Worm (Caenorhabditis elegans): ENCODE results near the gene fbxa-7.
A peak's percentile ranks its signal among the peaks of the same experiment; 100 is the strongest.

The fbxa-7 gene

DNA sequence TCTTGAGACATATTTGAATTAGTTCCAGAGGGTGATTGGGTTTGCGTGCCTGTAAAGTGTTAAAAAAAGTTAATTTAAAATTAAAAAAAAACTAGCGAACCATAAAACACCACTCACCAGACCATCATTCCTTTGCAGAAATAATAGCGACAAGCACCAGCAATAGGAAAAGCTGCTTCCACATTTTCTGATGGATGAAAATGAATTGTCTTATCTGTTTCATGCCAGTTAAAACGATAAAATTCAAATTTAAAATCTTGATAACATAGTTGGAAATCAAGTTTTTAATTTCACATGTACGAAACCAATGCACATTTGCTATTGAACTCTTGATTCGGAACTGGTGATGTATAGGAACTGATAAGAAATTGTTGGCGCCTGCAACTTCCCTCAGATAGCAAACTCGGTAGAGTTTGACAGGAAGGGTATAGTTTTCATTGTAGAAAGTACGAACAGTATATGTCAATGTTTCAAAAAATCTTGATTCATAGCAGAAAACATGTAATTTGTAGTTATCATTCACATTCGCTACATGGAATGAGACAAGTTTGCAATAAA is 11.6 kb downstream of the fbxa-7 start, which contains the start of gene C39B5.10:
TSS of gene C39B5.10 (minus strand) at position 51 of the 558 bp plus-strand sequence.
- TF ChIP-seq pes-1 (GFP tag; IDR thresholded peaks at IDR 0.05), result no peak
- no peak for TF ChIP-seq tbx-11 (GFP tag; IDR thresholded peaks at IDR 0.05)
- TF ChIP-seq ama-1 (optimal IDR thresholded peaks at IDR 0.05), result no peak
- TF ChIP-seq ceh-13 (GFP tag; optimal IDR thresholded peaks at IDR 0.05), result no peak
- no peak for TF ChIP-seq ceh-36 (tag; optimal IDR thresholded peaks at IDR 0.05)
- no peak for TF ChIP-seq B0310.2 (tag; optimal IDR thresholded peaks at IDR 0.05)
- TF ChIP-seq hnd-1 (tag; optimal IDR thresholded peaks at IDR 0.05), result no peak
- TF ChIP-seq ets-7 (tag; optimal IDR thresholded peaks at IDR 0.05), result no peak
- TF ChIP-seq aly-1 (tag; optimal IDR thresholded peaks at IDR 0.05), result no peak
- no peak for TF ChIP-seq tra-4 (tag; optimal IDR thresholded peaks at IDR 0.05)
- TF ChIP-seq F13C5.2 (tag; optimal IDR thresholded peaks at IDR 0.05), result no peak
- no peak for TF ChIP-seq hmbx-1 (tag; optimal IDR thresholded peaks at IDR 0.05)
- no peak for TF ChIP-seq scrt-1 (GFP tag; IDR thresholded peaks at IDR 0.05)
- no peak for TF ChIP-seq tbx-37 (GFP tag; conservative IDR thresholded peaks at IDR 0.05)
- TF ChIP-seq flt-1 (GFP tag; IDR thresholded peaks at IDR 0.05), result no peak
- no peak for TF ChIP-seq sea-1 (GFP tag; conservative IDR thresholded peaks at IDR 0.05)
- TF ChIP-seq hmg-4 (GFP tag; optimal IDR thresholded peaks at IDR 0.05), result no peak

- peak; percentile 14 for TF ChIP-seq ceh-36 (tag; optimal IDR thresholded peaks at IDR 0.05)
- 0 out of 2 replicates have a peak, but pooled peaks have one; percentile 56 for TF ChIP-seq sea-1 (GFP tag; conservative IDR thresholded peaks at IDR 0.05)
- TF ChIP-seq ama-1 (optimal IDR thresholded peaks at IDR 0.05), result no peak
These were observed 16.9 kb downstream of the fbxa-7 start, which contains the start of gene C39B5.2 for ce11 chrIII:2234192-2234934. C39B5.2 (plus strand) TSS chrIII:2234884.

DNA sequence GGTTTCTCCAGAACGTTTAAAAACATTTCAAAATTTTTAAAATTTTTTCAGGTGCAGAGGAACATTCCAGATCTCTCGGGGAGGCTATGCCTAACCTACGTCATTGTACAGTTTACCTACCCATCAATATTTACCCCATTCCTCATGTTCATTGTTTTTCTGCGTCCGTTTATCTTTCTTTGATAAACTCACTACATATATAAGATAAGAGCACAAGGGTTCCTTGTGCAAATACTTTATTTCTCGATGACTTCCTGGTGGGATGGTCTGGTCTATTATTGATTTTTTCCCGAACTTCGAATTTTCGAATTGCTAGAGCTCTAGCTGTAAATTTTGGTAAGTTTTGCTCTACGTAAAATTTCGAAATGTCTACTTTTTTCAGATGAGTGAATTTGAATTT is 17.8 kb downstream of the fbxa-7 start:
- TF ChIP-seq tbx-37 (GFP tag; conservative IDR thresholded peaks at IDR 0.05) (no peak), F13C5.2 (tag; optimal IDR thresholded peaks at IDR 0.05) (no peak)

DNA sequence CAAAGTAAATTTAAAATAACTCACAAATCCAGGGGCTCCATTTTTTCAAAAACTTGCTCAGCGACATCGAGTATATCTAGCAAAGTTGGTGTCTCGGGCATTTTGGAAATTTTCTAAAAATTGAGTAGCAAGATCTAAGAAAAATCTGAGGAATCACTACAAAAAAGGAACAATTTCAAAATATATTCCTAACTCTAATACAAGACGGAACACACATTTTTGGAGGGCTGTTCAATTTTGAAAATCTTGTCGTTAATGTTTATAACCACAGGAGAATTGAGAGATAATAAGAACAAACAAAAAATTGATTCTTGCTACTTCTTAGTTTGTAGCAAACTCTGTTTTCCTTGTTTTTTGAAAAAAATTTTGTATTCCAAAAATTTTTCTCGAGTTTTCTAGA is 18.9 kb downstream of the fbxa-7 start, which contains the start of gene fbxa-47:
TSS of gene fbxa-47 (minus strand) at position 101 of the 400 bp plus-strand sequence.
- no peak for TF ChIP-seq tbx-11 (GFP tag; IDR thresholded peaks at IDR 0.05)
- TF ChIP-seq aly-1 (tag; optimal IDR thresholded peaks at IDR 0.05), result no peak
- TF ChIP-seq ceh-36 (tag; optimal IDR thresholded peaks at IDR 0.05), result no peak
- TF ChIP-seq hnd-1 (tag; optimal IDR thresholded peaks at IDR 0.05), result no peak
- TF ChIP-seq hmbx-1 (tag; optimal IDR thresholded peaks at IDR 0.05), result no peak
- TF ChIP-seq F13C5.2 (tag; optimal IDR thresholded peaks at IDR 0.05), result no peak
- no peak for TF ChIP-seq tbx-37 (GFP tag; conservative IDR thresholded peaks at IDR 0.05)
- TF ChIP-seq tra-4 (tag; optimal IDR thresholded peaks at IDR 0.05), result no peak
- no peak for TF ChIP-seq scrt-1 (GFP tag; IDR thresholded peaks at IDR 0.05)
- no peak for TF ChIP-seq ets-7 (tag; optimal IDR thresholded peaks at IDR 0.05)
- no peak for TF ChIP-seq ceh-13 (GFP tag; optimal IDR thresholded peaks at IDR 0.05)
- TF ChIP-seq hmg-4 (GFP tag; optimal IDR thresholded peaks at IDR 0.05), result no peak
- TF ChIP-seq sea-1 (GFP tag; conservative IDR thresholded peaks at IDR 0.05), result no peak
- no peak for TF ChIP-seq ama-1 (optimal IDR thresholded peaks at IDR 0.05)
- TF ChIP-seq B0310.2 (tag; optimal IDR thresholded peaks at IDR 0.05), result no peak
- TF ChIP-seq pes-1 (GFP tag; IDR thresholded peaks at IDR 0.05), result no peak
- TF ChIP-seq flt-1 (GFP tag; IDR thresholded peaks at IDR 0.05), result no peak

- TF ChIP-seq tbx-37 (GFP tag; conservative IDR thresholded peaks at IDR 0.05) (no peak), ceh-13 (GFP tag; optimal IDR thresholded peaks at IDR 0.05) (no peak), B0310.2 (tag; optimal IDR thresholded peaks at IDR 0.05) (no peak), ceh-36 (tag; optimal IDR thresholded peaks at IDR 0.05) (no peak), F13C5.2 (tag; optimal IDR thresholded peaks at IDR 0.05) (no peak)
These were observed 23.8 kb downstream of the fbxa-7 start, which contains the start of gene fbxa-62 for ce11 chrIII:2227407-2227806. fbxa-62 (plus strand) TSS chrIII:2227707.

DNA sequence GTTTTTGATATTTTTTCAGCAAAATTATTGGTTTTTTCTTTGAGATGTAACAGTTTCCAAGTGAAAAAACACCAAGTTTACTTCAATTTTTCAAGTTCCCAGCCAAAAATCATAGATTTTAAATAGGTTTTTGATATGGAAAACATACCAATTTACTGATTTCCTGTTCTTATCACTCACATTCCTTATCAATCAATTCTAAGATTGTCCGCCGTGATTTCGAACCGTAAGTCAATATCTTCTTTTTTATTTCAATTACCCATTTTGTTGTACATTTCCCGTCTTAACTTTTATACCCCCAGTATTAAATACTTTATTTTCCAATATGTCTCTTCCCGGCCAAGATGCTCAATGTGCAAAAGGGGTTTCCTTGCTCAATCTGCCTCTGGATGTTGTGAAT is 26.8 kb downstream of the fbxa-7 start, which contains the start of gene fbxa-38:
TSS of gene fbxa-38 (plus strand) at position 195 of the 400 bp plus-strand sequence.
- TF ChIP-seq aly-1 (tag; optimal IDR thresholded peaks at IDR 0.05) (no peak), tbx-37 (GFP tag; conservative IDR thresholded peaks at IDR 0.05) (no peak), hmg-4 (GFP tag; optimal IDR thresholded peaks at IDR 0.05) (no peak), tbx-11 (GFP tag; IDR thresholded peaks at IDR 0.05) (no peak), ama-1 (optimal IDR thresholded peaks at IDR 0.05) (no peak), sea-1 (GFP tag; conservative IDR thresholded peaks at IDR 0.05) (no peak), scrt-1 (GFP tag; IDR thresholded peaks at IDR 0.05) (no peak), ceh-13 (GFP tag; optimal IDR thresholded peaks at IDR 0.05) (no peak), tra-4 (tag; optimal IDR thresholded peaks at IDR 0.05) (no peak), B0310.2 (tag; optimal IDR thresholded peaks at IDR 0.05) (no peak), flt-1 (GFP tag; IDR thresholded peaks at IDR 0.05) (no peak), ceh-36 (tag; optimal IDR thresholded peaks at IDR 0.05) (no peak), pes-1 (GFP tag; IDR thresholded peaks at IDR 0.05) (no peak), hmbx-1 (tag; optimal IDR thresholded peaks at IDR 0.05) (no peak), ets-7 (tag; optimal IDR thresholded peaks at IDR 0.05) (no peak), hnd-1 (tag; optimal IDR thresholded peaks at IDR 0.05) (no peak), F13C5.2 (tag; optimal IDR thresholded peaks at IDR 0.05) (no peak)

- no peak for TF ChIP-seq aly-1 (tag; optimal IDR thresholded peaks at IDR 0.05)
- no peak for TF ChIP-seq hmbx-1 (tag; optimal IDR thresholded peaks at IDR 0.05)
- TF ChIP-seq hmg-4 (GFP tag; optimal IDR thresholded peaks at IDR 0.05), result no peak
- TF ChIP-seq B0310.2 (tag; optimal IDR thresholded peaks at IDR 0.05), result no peak
- no peak for TF ChIP-seq pes-1 (GFP tag; IDR thresholded peaks at IDR 0.05)
- no peak for TF ChIP-seq scrt-1 (GFP tag; IDR thresholded peaks at IDR 0.05)
- no peak for TF ChIP-seq ets-7 (tag; optimal IDR thresholded peaks at IDR 0.05)
- TF ChIP-seq sea-1 (GFP tag; conservative IDR thresholded peaks at IDR 0.05), result no peak
- TF ChIP-seq tbx-11 (GFP tag; IDR thresholded peaks at IDR 0.05), result no peak
- TF ChIP-seq hnd-1 (tag; optimal IDR thresholded peaks at IDR 0.05), result no peak
- no peak for TF ChIP-seq ceh-13 (GFP tag; optimal IDR thresholded peaks at IDR 0.05)
- TF ChIP-seq tbx-37 (GFP tag; conservative IDR thresholded peaks at IDR 0.05), result no peak
- TF ChIP-seq F13C5.2 (tag; optimal IDR thresholded peaks at IDR 0.05), result no peak
These were observed 27.3 kb downstream of the fbxa-7 start, which contains the start of gene srd-65 for ce11 chrIII:2223932-2224331. srd-65 (minus strand) TSS chrIII:2224032.

All from whole organism, early embryonic.